Fruit fly (Drosophila melanogaster) S2 (cell line): ENCODE data around the gene CG5096.

ENCODE experiments used
- CG8478 ChIP-seq: fragments of >200 bp; optimal IDR thresholded peaks from 2 replicates; lab custom pipeline; 2018
- CTCF ChIP-seq, 2 experiments: fragments of >200 bp; optimal IDR thresholded peaks; 2 replicates each; lab custom pipeline; 2018

dm6 chr2L:10418981-10419380, 36.9 kb downstream of the CG5096 start, which contains the start of gene RfC3:
- TF ChIP-seq CG8478 (lab: Kevin White, UChicago), result no peak
- no peak for TF ChIP-seq CTCF (optimal IDR thresholded peaks at IDR 0.05; lab: Kevin White, UChicago)
